Worm (Caenorhabditis elegans) whole organism, late embryonic: Measurements from ENCODE around the gene vglu-3.

Source experiments
- C08G9.2 ChIP-seq: sonication (generic microtip); optimal IDR thresholded peaks from 2 replicates; lab custom pipeline; 2016; ENCODE audit warnings: mild to moderate bottlenecking, missing genetic modification characterization, moderate library complexity, missing compliant biosample characterization
- ama-1 ChIP-seq: fragments of 150-350 bp; optimal IDR thresholded peaks from 2 replicates; lab custom pipeline; 2014
- ceh-14 ChIP-seq: sonication (generic microtip); optimal IDR thresholded peaks from 2 replicates; lab custom pipeline; 2016; ENCODE audit warnings: missing genotype, missing genetic modification characterization, missing compliant biosample characterization
- ceh-18 ChIP-seq: sonication (generic microtip); optimal IDR thresholded peaks from 2 replicates; lab custom pipeline; 2016; ENCODE audit warnings: missing genetic modification characterization, missing compliant biosample characterization
- dmd-4 ChIP-seq: sonication (generic microtip); optimal IDR thresholded peaks from 2 replicates; lab custom pipeline; 2016; ENCODE audit warnings: borderline replicate concordance, missing genetic modification characterization, missing compliant biosample characterization
- eyg-1 ChIP-seq: sonication (generic microtip); optimal IDR thresholded peaks from 2 replicates; lab custom pipeline; 2016; ENCODE audit warnings: missing genotype, missing genetic modification characterization, missing compliant biosample characterization
- gmeb-2 ChIP-seq: sonication (generic microtip); optimal IDR thresholded peaks from 2 replicates; lab custom pipeline; 2016; ENCODE audit warnings: missing genetic modification characterization, inconsistent platforms, missing compliant biosample characterization
- hlh-8 ChIP-seq: sonication (generic microtip); optimal IDR thresholded peaks from 2 replicates; lab custom pipeline; 2016; ENCODE audit warnings: missing genotype, missing genetic modification characterization, missing compliant biosample characterization
- pag-3 ChIP-seq: sonication (generic microtip); optimal IDR thresholded peaks from 2 replicates; lab custom pipeline; 2016; ENCODE audit warnings: missing compliant biosample characterization, missing genetic modification characterization, borderline replicate concordance
- pha-2 ChIP-seq: sonication (generic microtip); optimal IDR thresholded peaks from 2 replicates; lab custom pipeline; 2017; ENCODE audit warnings: mild to moderate bottlenecking, missing genetic modification characterization, missing compliant biosample characterization
- pha-4 ChIP-seq: fragments of 150-350 bp; optimal IDR thresholded peaks from 2 replicates; lab custom pipeline; 2018; ENCODE audit warnings: missing biosample characterization, missing genetic modification reagents, missing genetic modification characterization
- sox-4 ChIP-seq: sonication (generic microtip); optimal IDR thresholded peaks from 2 replicates; lab custom pipeline; 2017; ENCODE audit warnings: mild to moderate bottlenecking, missing genetic modification characterization, inconsistent platforms, missing compliant biosample characterization
- unc-55 ChIP-seq: sonication (generic microtip); optimal IDR thresholded peaks from 2 replicates; lab custom pipeline; 2017; ENCODE audit warnings: missing biosample characterization, missing genetic modification reagents, missing genetic modification characterization
- ztf-16 ChIP-seq: sonication (generic microtip); optimal IDR thresholded peaks from 2 replicates; lab custom pipeline; 2017; ENCODE audit warnings: missing genetic modification characterization, missing compliant biosample characterization

DNA sequence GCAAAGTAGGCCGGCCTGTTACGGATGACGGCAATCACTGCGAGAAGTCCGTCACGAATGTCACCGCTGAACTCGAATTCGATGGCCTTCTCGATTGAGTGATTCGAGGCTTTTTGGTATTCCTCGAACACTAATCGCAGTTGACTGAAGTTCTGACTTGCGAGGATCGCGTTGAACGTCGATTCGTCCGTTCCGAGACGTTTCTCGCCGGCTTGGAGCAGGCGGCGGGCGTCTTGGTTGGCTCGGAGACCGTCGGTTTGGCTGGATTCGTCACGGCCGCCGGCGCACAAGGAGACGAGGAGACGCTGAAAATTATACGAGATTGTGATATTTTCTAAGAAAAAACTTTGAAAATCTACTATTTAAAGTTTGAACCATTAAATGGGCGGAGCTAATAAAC is 26.1 kb downstream of the vglu-3 start:
- TF ChIP-seq unc-55 (GFP tag; lab: Kevin White, UChicago) = no peak
- TF ChIP-seq C08G9.2 (tag; lab: Kevin White, UChicago) = no peak
- TF ChIP-seq pag-3 = no peak
- TF ChIP-seq pha-4 (tag; lab: Kevin White, UChicago) = no peak
- TF ChIP-seq hlh-8 (tag; lab: Kevin White, UChicago) = no peak
- no peak for TF ChIP-seq ceh-18 (tag; lab: Kevin White, UChicago)
- TF ChIP-seq gmeb-2 (tag; lab: Kevin White, UChicago) = no peak
- TF ChIP-seq ama-1 (lab: Kevin White, UChicago) = no peak
- no peak for TF ChIP-seq eyg-1 (tag; lab: Kevin White, UChicago)
- no peak for TF ChIP-seq sox-4 (tag; lab: Kevin White, UChicago)
- no peak for TF ChIP-seq ceh-14
- TF ChIP-seq pha-2 (tag; lab: Kevin White, UChicago) = no peak
- TF ChIP-seq ztf-16 (tag; lab: Kevin White, UChicago) = no peak
- no peak for TF ChIP-seq dmd-4 (tag; lab: Kevin White, UChicago)
